Fruit fly (Drosophila melanogaster) whole organism, adult: ENCODE measurements around the gene CG12885.

Source experiments
- CG11617 ChIP-seq: fragments of 200-800 bp; sonication (Bioruptor generic); optimal IDR thresholded peaks from 2 replicates; lab custom pipeline; 2017; ENCODE audit warnings: mild to moderate bottlenecking, missing biosample characterization, missing genetic modification reagents, missing genetic modification characterization
- CG12768 ChIP-seq: fragments of 200-800 bp; sonication (Bioruptor generic); optimal IDR thresholded peaks from 2 replicates; lab custom pipeline; 2017; ENCODE audit warnings: missing biosample characterization, missing genetic modification characterization, mild to moderate bottlenecking, moderate library complexity, missing genetic modification reagents
- CG14711 ChIP-seq: fragments of 200-800 bp; sonication (Bioruptor generic); optimal IDR thresholded peaks from 2 replicates; lab custom pipeline; 2018; ENCODE audit warnings: missing biosample characterization, mild to moderate bottlenecking, missing genetic modification characterization, moderate library complexity
- CG1620 ChIP-seq: fragments of 200-800 bp; sonication (Bioruptor generic); optimal IDR thresholded peaks from 2 replicates; lab custom pipeline; 2016; ENCODE audit warnings: missing biosample characterization, missing genetic modification characterization
- CG33017 ChIP-seq: fragments of 200-800 bp; sonication (Bioruptor generic); optimal IDR thresholded peaks from 2 replicates; lab custom pipeline; 2018; ENCODE audit warnings: missing biosample characterization, mild to moderate bottlenecking, missing genetic modification characterization, moderate library complexity
- CG5204 ChIP-seq: fragments of 200-800 bp; sonication (Bioruptor generic); optimal IDR thresholded peaks from 2 replicates; lab custom pipeline; 2016; ENCODE audit warnings: missing biosample characterization, missing genetic modification characterization
- CG7045 ChIP-seq: fragments of 200-800 bp; sonication (Bioruptor generic); optimal IDR thresholded peaks from 2 replicates; lab custom pipeline; 2017; ENCODE audit warnings: missing biosample characterization, mild to moderate bottlenecking, missing genetic modification characterization
- CG7101 ChIP-seq: fragments of 200-800 bp; sonication (Bioruptor generic); optimal IDR thresholded peaks from 2 replicates; lab custom pipeline; 2018; ENCODE audit warnings: missing biosample characterization, mild to moderate bottlenecking, missing genetic modification characterization, moderate library complexity
- Clk ChIP-seq: fragments of 200-800 bp; sonication (Bioruptor generic); optimal IDR thresholded peaks from 2 replicates; lab custom pipeline; 2017; ENCODE audit warnings: missing biosample characterization, missing genetic modification characterization
- Crg-1 ChIP-seq: fragments of 200-800 bp; sonication (Bioruptor generic); optimal IDR thresholded peaks from 2 replicates; lab custom pipeline; 2016; ENCODE audit warnings: missing biosample characterization, missing genetic modification characterization
- Hr96 ChIP-seq: fragments of 200-800 bp; sonication (Bioruptor generic); optimal IDR thresholded peaks from 2 replicates; lab custom pipeline; 2016; ENCODE audit warnings: missing biosample characterization, missing genetic modification characterization
- Mnt ChIP-seq: fragments of 200-800 bp; sonication (Bioruptor generic); optimal IDR thresholded peaks from 2 replicates; lab custom pipeline; 2016; ENCODE audit warnings: missing biosample characterization, mild to moderate bottlenecking, missing genetic modification characterization
- bab1 ChIP-seq: fragments of 200-800 bp; sonication (Bioruptor generic); optimal IDR thresholded peaks from 3 replicates; lab custom pipeline; 2019; ENCODE audit warnings: missing biosample characterization, mild to moderate bottlenecking, missing genetic modification characterization, moderate library complexity
- cic ChIP-seq: fragments of 200-800 bp; sonication (Bioruptor generic); optimal IDR thresholded peaks from 2 replicates; lab custom pipeline; 2017; ENCODE audit warnings: missing biosample characterization, mild to moderate bottlenecking, missing genetic modification characterization, moderate library complexity
- cnc ChIP-seq, 2 experiments: fragments of >200 bp; optimal IDR thresholded peaks; 2 replicates each; lab custom pipeline; 2017
- kay ChIP-seq: fragments of 200-800 bp; sonication (Bioruptor generic); peaks from one replicate; lab custom pipeline; 2016; ENCODE audit warnings: missing biosample characterization, missing genetic modification characterization, borderline replicate concordance
- ovo ChIP-seq: fragments of 200-800 bp; sonication (Bioruptor generic); optimal IDR thresholded peaks from 2 replicates; lab custom pipeline; 2016; ENCODE audit warnings: missing biosample characterization, missing genetic modification characterization
- pad ChIP-seq: fragments of 200-800 bp; sonication (Bioruptor generic); optimal IDR thresholded peaks from 3 replicates; lab custom pipeline; 2017; ENCODE audit warnings: missing biosample characterization, missing genetic modification characterization, mild to moderate bottlenecking, moderate library complexity, missing genetic modification reagents
- tj ChIP-seq: fragments of 200-800 bp; sonication (Bioruptor generic); optimal IDR thresholded peaks from 3 replicates; lab custom pipeline; 2017; ENCODE audit warnings: missing biosample characterization, mild to moderate bottlenecking, missing genetic modification characterization, moderate library complexity
- toe ChIP-seq: fragments of 200-800 bp; sonication (Bioruptor generic); optimal IDR thresholded peaks from 2 replicates; lab custom pipeline; 2016; ENCODE audit warnings: missing biosample characterization, missing genetic modification characterization

CG12885 gene

dm6 chr3R:27569706-27570105, 49.0 kb downstream of the CG12885 start:
- TF ChIP-seq tj (GFP tag; lab: Kevin White, UChicago) (peak; percentile 20), Clk (GFP tag; lab: Kevin White, UChicago) (peak; percentile 55), kay (no peak), toe (GFP tag; lab: Kevin White, UChicago) (no peak), Mnt (GFP tag; lab: Kevin White, UChicago) (no peak), cnc (optimal IDR thresholded peaks at IDR 0.05; lab: Kevin White, UChicago) (no peak), bab1 (GFP tag; lab: Kevin White, UChicago) (no peak), CG7101 (tag; lab: Kevin White, UChicago) (no peak), ovo (no peak), CG1620 (GFP tag; lab: Kevin White, UChicago) (no peak), CG5204 (GFP tag; lab: Kevin White, UChicago) (no peak), Crg-1 (GFP tag; lab: Kevin White, UChicago) (no peak), Hr96 (no peak), CG11617 (GFP tag; lab: Kevin White, UChicago) (peak; percentile 26), pad (GFP tag; lab: Kevin White, UChicago) (peak; percentile 21), CG7045 (GFP tag; lab: Kevin White, UChicago) (peak; percentile 77), CG12768 (GFP tag; lab: Kevin White, UChicago) (peak; percentile 52), cic (GFP tag; lab: Kevin White, UChicago) (no peak), CG14711 (peak; percentile 49), CG33017 (tag; lab: Kevin White, UChicago) (peak; percentile 34)

- no peak for TF ChIP-seq CG11617 (GFP tag; lab: Kevin White, UChicago)
- TF ChIP-seq pad (GFP tag; lab: Kevin White, UChicago): no peak
- TF ChIP-seq bab1 (GFP tag; lab: Kevin White, UChicago): no peak
- TF ChIP-seq CG33017 (tag; lab: Kevin White, UChicago): no peak
- no peak for TF ChIP-seq CG12768 (GFP tag; lab: Kevin White, UChicago)
These were observed 50.0 kb downstream of the CG12885 start for dm6 chr3R:27570692-27571091.

dm6 chr3R:27579422-27579821, 58.8 kb downstream of the CG12885 start:
- TF ChIP-seq CG5204 (GFP tag; lab: Kevin White, UChicago): no peak
- TF ChIP-seq kay: no peak
- no peak for TF ChIP-seq ovo
- TF ChIP-seq CG7045 (GFP tag; lab: Kevin White, UChicago): no peak
- no peak for TF ChIP-seq tj (GFP tag; lab: Kevin White, UChicago)
- no peak for TF ChIP-seq Crg-1 (GFP tag; lab: Kevin White, UChicago)
- no peak for TF ChIP-seq cnc (optimal IDR thresholded peaks at IDR 0.05; lab: Kevin White, UChicago)
- no peak for TF ChIP-seq Mnt (GFP tag; lab: Kevin White, UChicago)
- TF ChIP-seq CG11617 (GFP tag; lab: Kevin White, UChicago): no peak
- TF ChIP-seq CG33017 (tag; lab: Kevin White, UChicago): no peak
- TF ChIP-seq cic (GFP tag; lab: Kevin White, UChicago): no peak

- TF ChIP-seq Crg-1 (GFP tag; lab: Kevin White, UChicago) (peak; percentile 17), cic (GFP tag; lab: Kevin White, UChicago) (peak; percentile 85), kay (peak; percentile 96), CG33017 (tag; lab: Kevin White, UChicago) (no peak), CG12768 (GFP tag; lab: Kevin White, UChicago) (peak; percentile 70), Clk (GFP tag; lab: Kevin White, UChicago) (peak; percentile 43), ovo (peak; percentile 34), toe (GFP tag; lab: Kevin White, UChicago) (no peak), Mnt (GFP tag; lab: Kevin White, UChicago) (peak; percentile 19), pad (GFP tag; lab: Kevin White, UChicago) (peak; percentile 31), Hr96 (no peak)
These were observed 59.8 kb downstream of the CG12885 start for dm6 chr3R:27580274-27581011.

- TF ChIP-seq CG12768 (GFP tag; lab: Kevin White, UChicago) (peak; percentile 76), Crg-1 (GFP tag; lab: Kevin White, UChicago) (no peak), cic (GFP tag; lab: Kevin White, UChicago) (peak; percentile 97), CG33017 (tag; lab: Kevin White, UChicago) (peak; percentile 89), ovo (peak; percentile 3), CG11617 (GFP tag; lab: Kevin White, UChicago) (peak; percentile 54), cnc (optimal IDR thresholded peaks at IDR 0.05; lab: Kevin White, UChicago) (no peak), CG1620 (GFP tag; lab: Kevin White, UChicago) (peak; percentile 18), bab1 (GFP tag; lab: Kevin White, UChicago) (peak; percentile 31), Hr96 (peak; percentile 66), toe (GFP tag; lab: Kevin White, UChicago) (peak; percentile 34), kay (no peak), CG14711 (peak; percentile 61), CG7101 (tag; lab: Kevin White, UChicago) (peak; percentile 79), CG7045 (GFP tag; lab: Kevin White, UChicago) (peak; percentile 59), CG5204 (GFP tag; lab: Kevin White, UChicago) (peak; percentile 41), Mnt (GFP tag; lab: Kevin White, UChicago) (peak; percentile 84), Clk (GFP tag; lab: Kevin White, UChicago) (peak; percentile 25), pad (GFP tag; lab: Kevin White, UChicago) (peak; percentile 35), tj (GFP tag; lab: Kevin White, UChicago) (peak; percentile 32)
These were observed 60.7 kb downstream of the CG12885 start for dm6 chr3R:27581263-27581868.
